Fruit fly (Drosophila melanogaster): ENCODE data around the gene CG32152.

Gene CG32152

DNA sequence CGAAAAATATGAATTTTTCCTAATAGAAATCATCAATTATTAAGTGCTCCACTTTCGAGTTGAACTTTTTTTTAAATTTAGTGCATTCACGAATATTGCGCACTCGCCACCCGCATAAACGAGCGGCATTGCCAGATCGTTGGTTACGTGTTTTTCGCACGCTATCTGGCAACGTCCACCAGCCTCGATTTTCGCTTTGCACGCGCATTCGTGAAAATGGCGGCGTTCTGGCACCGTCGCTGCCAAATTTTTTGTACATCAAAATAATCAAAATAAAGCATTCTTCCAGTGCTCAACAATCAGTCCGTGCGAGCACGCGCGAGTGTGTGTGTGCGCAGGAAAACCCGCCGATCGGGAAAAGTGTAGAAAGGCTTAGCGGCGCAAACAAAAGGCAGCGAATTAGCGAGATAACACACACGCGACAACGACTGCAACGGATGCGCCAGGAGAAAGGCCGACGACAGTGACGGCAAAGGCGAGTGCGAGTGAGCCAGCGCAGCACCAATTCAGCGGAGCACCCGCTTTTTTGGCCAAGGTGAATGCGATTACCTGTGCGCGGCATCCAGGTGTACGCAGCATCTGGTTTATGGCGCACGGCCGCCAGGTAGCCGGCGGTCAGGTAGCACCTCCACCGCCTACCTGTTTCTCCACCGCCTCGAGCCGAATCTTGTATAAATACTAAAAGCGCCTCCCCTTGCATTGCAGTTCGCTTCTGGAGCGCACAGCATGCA is 30.1 kb downstream of the CG32152 start (continued):
- TF ChIP-seq usp (GFP tag; optimal IDR thresholded peaks at IDR 0.05) (no peak), z (GFP tag; IDR thresholded peaks at IDR 0.05) (0 out of 3 replicates have a peak, but pooled peaks have one; percentile 52), Side (GFP tag; optimal IDR thresholded peaks at IDR 0.05) (peak; percentile 89), Atf6 (GFP tag; IDR thresholded peaks at IDR 0.05) (peak; percentile 85), ranshi (GFP tag; IDR thresholded peaks at IDR 0.05) (peak; percentile 75; the same call in 1 of the 2 replicates), seq (GFP tag; IDR thresholded peaks at IDR 0.05) (peak; percentile 83), dan (GFP tag; IDR thresholded peaks at IDR 0.05) (no peak), toy (GFP tag; IDR thresholded peaks at IDR 0.05) (peak; percentile 52; the same call in 1 of the 2 replicates), her (GFP tag; optimal IDR thresholded peaks at IDR 0.05) (peak; percentile 59), CG30431 (GFP tag; optimal IDR thresholded peaks at IDR 0.05) (peak; percentile 57), grn (GFP tag; optimal IDR thresholded peaks at IDR 0.05) (no peak), CG11085 (GFP tag; IDR thresholded peaks at IDR 0.05) (0 out of 2 replicates have a peak, but pooled peaks have one; percentile 65), HLHmδ (GFP tag; optimal IDR thresholded peaks at IDR 0.05) (peak; percentile 46), CG6765 (GFP tag; optimal IDR thresholded peaks at IDR 0.05) (peak; percentile 71), Drgx (GFP tag; IDR thresholded peaks at IDR 0.05) (peak; percentile 91), CG8388 (GFP tag; optimal IDR thresholded peaks at IDR 0.05) (peak; percentile 73), bab2 (GFP tag; optimal IDR thresholded peaks at IDR 0.05) (peak; percentile 89), ci (GFP tag; IDR thresholded peaks at IDR 0.05) (peak; percentile 87), CG3838 (GFP tag; optimal IDR thresholded peaks at IDR 0.05) (peak; percentile 46), NfI (GFP tag; optimal IDR thresholded peaks at IDR 0.05) (peak; percentile 85), jigr1 (GFP tag; IDR thresholded peaks at IDR 0.05) (0 out of 3 replicates have a peak, but pooled peaks have one; percentile 36), CG17912 (GFP tag; optimal IDR thresholded peaks at IDR 0.05) (no peak), mld (GFP tag; IDR thresholded peaks at IDR 0.05; ENCODE audit: partially characterized antibody) (no peak; the same call in 2 of the 3 replicates), salm (tag; optimal IDR thresholded peaks at IDR 0.05) (peak; percentile 41), org-1 (GFP tag; optimal IDR thresholded peaks at IDR 0.05) (peak; percentile 76), Poxn (GFP tag; IDR thresholded peaks at IDR 0.05) (0 out of 2 replicates have a peak, but pooled peaks have one; percentile 34), maf-S (GFP tag; optimal IDR thresholded peaks at IDR 0.05) (peak; percentile 82), CG8089 (GFP tag; optimal IDR thresholded peaks at IDR 0.05) (peak; percentile 50), nerfin-2 (GFP tag; IDR thresholded peaks at IDR 0.05; ENCODE audit: partially characterized antibody) (peak; percentile 35; the same call in 1 of the 2 replicates), CG8765 (GFP tag; IDR thresholded peaks at IDR 0.05) (peak; percentile 54), CG7786 (GFP tag; optimal IDR thresholded peaks at IDR 0.05) (peak; percentile 78), sr (GFP tag; IDR thresholded peaks at IDR 0.05) (peak; percentile 26; the same call in 1 of the 3 replicates), TFAM (GFP tag; optimal IDR thresholded peaks at IDR 0.05) (no peak), CG11247 (GFP tag; IDR thresholded peaks at IDR 0.05) (peak; percentile 56), CG8924 (tag; optimal IDR thresholded peaks at IDR 0.05) (peak; percentile 91), Mad (GFP tag; optimal IDR thresholded peaks at IDR 0.05) (peak; percentile 81), ab (GFP tag; optimal IDR thresholded peaks at IDR 0.05) (peak; percentile 51), emc (GFP tag; optimal IDR thresholded peaks at IDR 0.05) (peak; percentile 76), Meics (GFP tag; optimal IDR thresholded peaks at IDR 0.05) (peak; percentile 85), CG12659 (GFP tag; optimal IDR thresholded peaks at IDR 0.05) (peak; percentile 98), Fer2 (tag; optimal IDR thresholded peaks at IDR 0.05) (peak; percentile 56), zfh2 (GFP tag; optimal IDR thresholded peaks at IDR 0.05) (peak; percentile 92), pros (GFP tag; optimal IDR thresholded peaks at IDR 0.05) (no peak), Ada2b (GFP tag; IDR thresholded peaks at IDR 0.05) (peak; percentile 71), CG16779 (GFP tag; IDR thresholded peaks at IDR 0.05) (no peak), Hr78 (GFP tag; optimal IDR thresholded peaks at IDR 0.05) (no peak), CG17802 (tag; optimal IDR thresholded peaks at IDR 0.05) (no peak), Bgb (GFP tag; IDR thresholded peaks at IDR 0.05; ENCODE audit: partially characterized antibody) (peak; percentile 88), Xrp1 (GFP tag; IDR thresholded peaks at IDR 0.05) (peak; percentile 84)
